Fruit fly (Drosophila melanogaster) whole organism, embryonic: ENCODE results near the gene acj6.

Experiments used
- Adf1 ChIP-seq: fragments of 200-800 bp; sonication (Bioruptor generic); IDR thresholded peaks from 2 replicates; pipeline ENCODE4 v1.3.6; 2022; ENCODE audit warnings: missing biosample characterization, missing genetic modification characterization
- Antp ChIP-seq: fragments of 200-800 bp; sonication (Bioruptor generic); optimal IDR thresholded peaks from 3 replicates; lab custom pipeline; 2016; ENCODE audit warnings: missing biosample characterization, missing genetic modification characterization
- Atf6 ChIP-seq: fragments of 200-800 bp; sonication (Bioruptor generic); IDR thresholded peaks from 2 replicates; pipeline ENCODE4 v1.3.6; 2022; ENCODE audit warnings: missing biosample characterization, missing genetic modification characterization
- Awh ChIP-seq: fragments of 200-800 bp; sonication (Bioruptor generic); IDR thresholded peaks from 2 replicates; pipeline ENCODE4, ENCODE4 v1.3.6; 2022; ENCODE audit warnings: missing biosample characterization, missing genetic modification characterization
- B-H2 ChIP-seq: fragments of 200-800 bp; sonication (Bioruptor generic); optimal IDR thresholded peaks from 2 replicates; lab custom pipeline; 2018; ENCODE audit warnings: missing biosample characterization, mild to moderate bottlenecking, missing genetic modification characterization
- CG11398 ChIP-seq: fragments of 200-800 bp; sonication (Bioruptor generic); optimal IDR thresholded peaks from 2 replicates; lab custom pipeline; 2016; ENCODE audit warnings: missing biosample characterization, missing genetic modification characterization
- CG12299 ChIP-seq: fragments of 200-800 bp; sonication (Bioruptor generic); optimal IDR thresholded peaks from 2 replicates; lab custom pipeline; 2018; ENCODE audit warnings: missing biosample characterization, mild to moderate bottlenecking, missing genetic modification characterization
- CG13287 ChIP-seq: fragments of 200-800 bp; sonication (Bioruptor generic); IDR thresholded peaks from 2 replicates; pipeline ENCODE4 v1.3.6; 2022; ENCODE audit warnings: missing biosample characterization, missing genetic modification characterization; ENCODE audit not compliant: partially characterized antibody
- CG1647 ChIP-seq: fragments of 200-800 bp; sonication (Bioruptor generic); optimal IDR thresholded peaks from 3 replicates; lab custom pipeline; 2016; ENCODE audit warnings: missing biosample characterization, missing genetic modification characterization
- CG16813 ChIP-seq: fragments of 200-800 bp; sonication (Bioruptor generic); IDR thresholded peaks from 3 replicates; pipeline ENCODE4 v1.3.6; 2022; ENCODE audit warnings: missing biosample characterization, missing genetic modification characterization; ENCODE audit not compliant: partially characterized antibody
- CG2202 ChIP-seq: fragments of 200-800 bp; sonication (Bioruptor generic); optimal IDR thresholded peaks from 2 replicates; lab custom pipeline; 2018; ENCODE audit warnings: missing biosample characterization, mild to moderate bottlenecking, missing genetic modification characterization
- CG30020 ChIP-seq: fragments of 200-800 bp; optimal IDR thresholded peaks from 2 replicates; lab custom pipeline; 2019; ENCODE audit warnings: missing biosample characterization, mild to moderate bottlenecking, missing genetic modification characterization, moderate library complexity
- CG32532 ChIP-seq: fragments of 200-800 bp; sonication (Bioruptor generic); IDR thresholded peaks from 2 replicates; pipeline ENCODE4 v1.3.6; 2022; ENCODE audit warnings: missing biosample characterization, missing genetic modification characterization
- CG3281 ChIP-seq: fragments of 200-800 bp; sonication (Bioruptor generic); optimal IDR thresholded peaks from 3 replicates; lab custom pipeline; 2017; ENCODE audit warnings: missing biosample characterization, mild to moderate bottlenecking, missing genetic modification characterization
- CG34376 ChIP-seq: fragments of 200-800 bp; sonication (Bioruptor generic); optimal IDR thresholded peaks from 2 replicates; lab custom pipeline; 2018; ENCODE audit warnings: missing biosample characterization, mild to moderate bottlenecking, missing genetic modification characterization
- CG4617 ChIP-seq: fragments of 200-800 bp; sonication (Bioruptor generic); optimal IDR thresholded peaks from 3 replicates; lab custom pipeline; 2016; ENCODE audit warnings: missing biosample characterization, missing genetic modification characterization, borderline replicate concordance
- CG4707 ChIP-seq: fragments of 200-800 bp; sonication (Bioruptor generic); optimal IDR thresholded peaks from 2 replicates; lab custom pipeline; 2018; ENCODE audit warnings: missing biosample characterization, mild to moderate bottlenecking, missing genetic modification characterization, moderate library complexity
- CG6654 ChIP-seq: fragments of 200-800 bp; sonication (Bioruptor generic); optimal IDR thresholded peaks from 2 replicates; lab custom pipeline; 2017; ENCODE audit warnings: missing biosample characterization, mild to moderate bottlenecking, missing genetic modification characterization
- CG6683 ChIP-seq: fragments of 200-800 bp; sonication (Bioruptor generic); optimal IDR thresholded peaks from 2 replicates; lab custom pipeline; 2017; ENCODE audit warnings: missing biosample characterization, mild to moderate bottlenecking, missing genetic modification characterization, missing genetic modification reagents
- CG8290 ChIP-seq, 3 experiments: fragments of 200-800 bp; sonication (Bioruptor generic); optimal IDR thresholded peaks; 2 replicates each; lab custom pipeline; 2016 to 2019; ENCODE audit warnings: missing biosample characterization in 3 of 3, missing genetic modification characterization in 3 of 3, mild to moderate bottlenecking in 2 of 3, moderate library complexity in 1 of 3
- CG9437 ChIP-seq: fragments of 200-800 bp; sonication (Bioruptor generic); optimal IDR thresholded peaks from 2 replicates; lab custom pipeline; 2018; ENCODE audit warnings: missing biosample characterization, mild to moderate bottlenecking, missing genetic modification characterization
- D19B ChIP-seq: fragments of 200-800 bp; sonication (Bioruptor generic); optimal IDR thresholded peaks from 2 replicates; lab custom pipeline; 2017; ENCODE audit warnings: missing biosample characterization, mild to moderate bottlenecking, missing genetic modification characterization
- Dek ChIP-seq: fragments of 200-800 bp; sonication (Bioruptor generic); optimal IDR thresholded peaks from 3 replicates; lab custom pipeline; 2019; ENCODE audit warnings: missing biosample characterization, mild to moderate bottlenecking, missing genetic modification characterization, moderate library complexity
- E2f1 ChIP-seq: fragments of 200-800 bp; sonication (Bioruptor generic); IDR thresholded peaks from 2 replicates; pipeline ENCODE4 v1.3.6; 2022; ENCODE audit warnings: missing biosample characterization, missing genetic modification characterization
- Gsc ChIP-seq: fragments of 200-800 bp; sonication (Bioruptor generic); IDR thresholded peaks from 2 replicates; pipeline ENCODE4 v1.3.6; 2022; ENCODE audit warnings: missing biosample characterization, missing genetic modification characterization
- HLH54F ChIP-seq: fragments of 200-800 bp; sonication (Bioruptor generic); optimal IDR thresholded peaks from 3 replicates; lab custom pipeline; 2016; ENCODE audit warnings: missing biosample characterization, missing genetic modification characterization
- NFAT ChIP-seq: fragments of 200-800 bp; sonication (Bioruptor generic); IDR thresholded peaks from 2 replicates; pipeline ENCODE4 v1.3.6; 2022; ENCODE audit warnings: missing biosample characterization, missing genetic modification characterization
- Pdp1 ChIP-seq, 2 experiments: fragments of 200-800 bp; sonication (Bioruptor generic); optimal IDR thresholded peaks; 3 replicates each; lab custom pipeline; 2016; ENCODE audit warnings: missing biosample characterization in 2 of 2, missing genetic modification characterization in 2 of 2, mild to moderate bottlenecking in 1 of 2, moderate library complexity in 1 of 2
- Ssrp ChIP-seq: fragments of 200-800 bp; sonication (Bioruptor generic); optimal IDR thresholded peaks from 2 replicates; lab custom pipeline; 2018; ENCODE audit warnings: missing biosample characterization, mild to moderate bottlenecking, missing genetic modification characterization, moderate library complexity
- TFAM ChIP-seq: fragments of 200-800 bp; sonication (Bioruptor generic); optimal IDR thresholded peaks from 2 replicates; lab custom pipeline; 2017; ENCODE audit warnings: missing biosample characterization, missing genetic modification characterization, inconsistent platforms
- Tbp ChIP-seq: fragments of >200 bp; optimal IDR thresholded peaks from 2 replicates; lab custom pipeline; 2018; ENCODE audit warnings: missing biosample characterization, missing genetic modification characterization
- Trl ChIP-seq, 3 experiments: fragments of >200 bp in 2 of 3; fragments of 200-800 bp in 1 of 3; sonication (Bioruptor generic) in 1 of 3; optimal IDR thresholded peaks; 2 replicates in 1 of 3; 3 replicates in 2 of 3; lab custom pipeline; 2016 to 2017; ENCODE audit warnings: missing biosample characterization in 1 of 3, missing genetic modification characterization in 1 of 3
- ap ChIP-seq: fragments of 200-800 bp; sonication (Bioruptor generic); IDR thresholded peaks from 2 replicates; pipeline ENCODE4 v1.3.6; 2022; ENCODE audit warnings: missing biosample characterization, missing genetic modification characterization
- cad ChIP-seq: fragments of >200 bp; optimal IDR thresholded peaks from 2 replicates; lab custom pipeline; 2017; ENCODE audit warnings: missing biosample characterization, missing genetic modification characterization
- chif ChIP-seq, 2 experiments: fragments of 200-800 bp; sonication (Bioruptor generic); optimal IDR thresholded peaks; 3 replicates each; lab custom pipeline; 2016; ENCODE audit warnings: missing biosample characterization in 2 of 2, missing genetic modification characterization in 2 of 2
- fd96Cb ChIP-seq: fragments of 200-800 bp; sonication (Bioruptor generic); optimal IDR thresholded peaks from 2 replicates; lab custom pipeline; 2018; ENCODE audit warnings: missing biosample characterization, mild to moderate bottlenecking, missing genetic modification characterization, moderate library complexity
- fru ChIP-seq: fragments of >200 bp; optimal IDR thresholded peaks from 2 replicates; lab custom pipeline; 2017
- hb ChIP-seq: fragments of 200-800 bp; sonication (Bioruptor generic); IDR thresholded peaks from 3 replicates; pipeline ENCODE4 v1.3.6; 2022; ENCODE audit warnings: missing biosample characterization, missing genetic modification characterization; ENCODE audit not compliant: partially characterized antibody
- hbn ChIP-seq: fragments of 200-800 bp; sonication (Bioruptor generic); IDR thresholded peaks from 2 replicates; pipeline ENCODE4 v1.3.6; 2022; ENCODE audit warnings: missing biosample characterization, missing genetic modification characterization; ENCODE audit not compliant: partially characterized antibody
- hth ChIP-seq: fragments of >200 bp; optimal IDR thresholded peaks from 2 replicates; lab custom pipeline; 2017; ENCODE audit warnings: inconsistent platforms
- insv ChIP-seq, 2 experiments: fragments of 200-800 bp; sonication (Bioruptor generic); optimal IDR thresholded peaks; 3 replicates each; lab custom pipeline; 2016 to 2018; ENCODE audit warnings: missing biosample characterization in 2 of 2, missing genetic modification characterization in 2 of 2
- kah ChIP-seq: fragments of 200-800 bp; sonication (Bioruptor generic); optimal IDR thresholded peaks from 2 replicates; lab custom pipeline; 2018; ENCODE audit warnings: missing biosample characterization, mild to moderate bottlenecking, missing genetic modification characterization
- knrl ChIP-seq: fragments of 200-800 bp; sonication (Bioruptor generic); IDR thresholded peaks from 3 replicates; pipeline ENCODE4 v1.3.6; 2022; ENCODE audit warnings: missing biosample characterization, missing genetic modification characterization; ENCODE audit not compliant: partially characterized antibody
- pb ChIP-seq: fragments of 200-800 bp; sonication (Bioruptor generic); optimal IDR thresholded peaks from 3 replicates; lab custom pipeline; 2016; ENCODE audit warnings: missing biosample characterization, missing genetic modification characterization
- pros ChIP-seq: fragments of 200-800 bp; sonication (Bioruptor generic); optimal IDR thresholded peaks from 3 replicates; lab custom pipeline; 2019; ENCODE audit warnings: missing biosample characterization, mild to moderate bottlenecking, missing genetic modification characterization, moderate library complexity
- tgo ChIP-seq: fragments of 200-800 bp; sonication (Bioruptor generic); IDR thresholded peaks from 3 replicates; pipeline ENCODE4 v1.3.6; 2022; ENCODE audit warnings: missing biosample characterization, missing genetic modification characterization
- tio ChIP-seq: fragments of 200-800 bp; sonication (Bioruptor generic); optimal IDR thresholded peaks from 2 replicates; lab custom pipeline; 2017; ENCODE audit warnings: missing biosample characterization, missing genetic modification characterization, inconsistent platforms
- ttk ChIP-seq: fragments of 200-800 bp; sonication (Bioruptor generic); IDR thresholded peaks from 2 replicates; pipeline ENCODE4 v2.1.2; 2022; ENCODE audit warnings: missing biosample characterization, missing genetic modification characterization
- tup ChIP-seq: fragments of 200-800 bp; sonication (Bioruptor generic); optimal IDR thresholded peaks from 2 replicates; lab custom pipeline; 2016; ENCODE audit warnings: missing biosample characterization, mild to moderate bottlenecking, missing genetic modification characterization, moderate library complexity
- vnd ChIP-seq: fragments of 200-800 bp; sonication (Bioruptor generic); IDR thresholded peaks from 3 replicates; pipeline ENCODE4 v1.3.6; 2022; ENCODE audit warnings: missing biosample characterization, missing genetic modification characterization; ENCODE audit not compliant: partially characterized antibody
- wek ChIP-seq: fragments of 200-800 bp; sonication (Bioruptor generic); optimal IDR thresholded peaks from 3 replicates; lab custom pipeline; 2018; ENCODE audit warnings: missing biosample characterization, mild to moderate bottlenecking, missing genetic modification characterization, moderate library complexity

acj6 gene

dm6 chrX:15304211-15304610 lies 74.7 kb downstream of the acj6 start (continued):
- no peak for TF ChIP-seq ap (GFP tag; lab: Robert Waterston, UW)
- no peak for TF ChIP-seq kah (GFP tag; lab: Kevin White, UChicago)
- TF ChIP-seq Ssrp (tag; lab: Kevin White, UChicago), result no peak
- TF ChIP-seq ttk (GFP tag; lab: Robert Waterston, UW), result no peak
- no peak for TF ChIP-seq CG16813 (GFP tag; lab: Robert Waterston, UW)
- TF ChIP-seq fru, result no peak
- no peak for TF ChIP-seq B-H2 (GFP tag; lab: Kevin White, UChicago)
- TF ChIP-seq tgo (GFP tag; lab: Robert Waterston, UW), result peak; percentile 27; the same call in 1 of the 3 replicates
- no peak for TF ChIP-seq Adf1 (GFP tag; lab: Robert Waterston, UW)
- TF ChIP-seq CG6654 (GFP tag; lab: Kevin White, UChicago), result no peak
- TF ChIP-seq Atf6 (GFP tag; lab: Robert Waterston, UW), result peak; percentile 32; the same call in 1 of the 2 replicates
- TF ChIP-seq NFAT (GFP tag; lab: Robert Waterston, UW), result 0 out of 2 replicates have a peak, but pooled peaks have one; percentile 9
- no peak for TF ChIP-seq D19B (GFP tag; lab: Kevin White, UChicago)
- no peak for TF ChIP-seq vnd (GFP tag; lab: Robert Waterston, UW)
- TF ChIP-seq TFAM (GFP tag; lab: Kevin White, UChicago), result no peak
- TF ChIP-seq CG4707 (GFP tag; lab: Kevin White, UChicago), result no peak
- peak; percentile 69 for TF ChIP-seq CG32532
- no peak for TF ChIP-seq CG13287 (GFP tag; lab: Robert Waterston, UW)
- no peak for TF ChIP-seq pb
- no peak for TF ChIP-seq Pdp1 (GFP tag; optimal IDR thresholded peaks at IDR 0.05; lab: Kevin White, UChicago)
- TF ChIP-seq wek (GFP tag; lab: Kevin White, UChicago), result no peak
- no peak for TF ChIP-seq hbn
- TF ChIP-seq CG3281, result peak; percentile 22
- no peak for TF ChIP-seq cad (GFP tag; lab: Kevin White, UChicago)
- TF ChIP-seq CG1647 (GFP tag; lab: Kevin White, UChicago), result no peak
- TF ChIP-seq Tbp, result no peak
- no peak for TF ChIP-seq CG12299
- no peak for TF ChIP-seq E2f1 (GFP tag; lab: Robert Waterston, UW)
- TF ChIP-seq insv (GFP tag; optimal IDR thresholded peaks at IDR 0.05; lab: Kevin White, UChicago), result no peak
- TF ChIP-seq knrl (GFP tag; lab: Robert Waterston, UW), result no peak
- TF ChIP-seq hb, result no peak
- TF ChIP-seq CG6683, result no peak
- peak; percentile 28 for TF ChIP-seq HLH54F (GFP tag; lab: Kevin White, UChicago)
- no peak for TF ChIP-seq fd96Cb (tag; lab: Kevin White, UChicago)
- TF ChIP-seq Dek (tag; lab: Kevin White, UChicago), result no peak
- TF ChIP-seq tup, result no peak
- TF ChIP-seq CG8290 (GFP tag; optimal IDR thresholded peaks at IDR 0.05; lab: Kevin White, UChicago), result no peak
- no peak for TF ChIP-seq CG8290 (tag; optimal IDR thresholded peaks at IDR 0.05; lab: Kevin White, UChicago)
- no peak for TF ChIP-seq pros
- no peak for TF ChIP-seq CG30020 (tag; lab: Kevin White, UChicago)
- no peak for TF ChIP-seq Gsc (GFP tag; lab: Robert Waterston, UW)
- no peak for TF ChIP-seq tio (GFP tag; lab: Kevin White, UChicago)
- no peak for TF ChIP-seq CG9437 (GFP tag; lab: Kevin White, UChicago)
- TF ChIP-seq CG2202 (tag; lab: Kevin White, UChicago), result no peak
- no peak for TF ChIP-seq Awh (GFP tag; lab: Robert Waterston, UW)
- TF ChIP-seq CG11398, result no peak
- no peak for TF ChIP-seq hth (lab: Kevin White, UChicago)
- TF ChIP-seq CG4617 (GFP tag; lab: Kevin White, UChicago), result no peak
- TF ChIP-seq chif (GFP tag; optimal IDR thresholded peaks at IDR 0.05; lab: Kevin White, UChicago), result no peak
- no peak for TF ChIP-seq Trl (optimal IDR thresholded peaks at IDR 0.05; lab: Kevin White, UChicago)
- TF ChIP-seq Trl (GFP tag; optimal IDR thresholded peaks at IDR 0.05; lab: Kevin White, UChicago), result no peak
- no peak for TF ChIP-seq Antp
- TF ChIP-seq CG34376 (GFP tag; lab: Kevin White, UChicago), result peak; percentile 33
